Worm (Caenorhabditis elegans): ENCODE data around the gene itm-2.
A peak's percentile ranks its signal among the peaks of the same experiment; 100 is the strongest.

itm-2 gene

ce11 chrX:5455107-5455506 is 10.1 kb downstream of the itm-2 start:
- TF ChIP-seq unc-62 (GFP tag; optimal IDR thresholded peaks at IDR 0.05 in 1 of 2) (peak in 1 of 2 experiments; percentile 97), unc-62 (tag; optimal IDR thresholded peaks at IDR 0.05) (no peak), madf-5 (GFP tag; IDR thresholded peaks at IDR 0.05) (no peak), F26F4.8 (GFP tag; conservative IDR thresholded peaks at IDR 0.05) (no peak), daf-16 (GFP tag; optimal IDR thresholded peaks at IDR 0.05) (no peak), daf-16 (tag; optimal IDR thresholded peaks at IDR 0.05) (peak; percentile 8), pqm-1 (tag; optimal IDR thresholded peaks at IDR 0.05) (no peak)

- no peak for TF ChIP-seq lin-29 (GFP tag; IDR thresholded peaks at IDR 0.05)
- no peak for TF ChIP-seq pha-4 (GFP tag; IDR thresholded peaks at IDR 0.05)
- no peak for TF ChIP-seq pha-4 (tag; optimal IDR thresholded peaks at IDR 0.05)
- TF ChIP-seq ama-1 (optimal IDR thresholded peaks at IDR 0.05) = no peak
- TF ChIP-seq aha-1 (tag) = peak; percentile 93
- TF ChIP-seq ceh-82 (tag; optimal IDR thresholded peaks at IDR 0.05) = no peak
- TF ChIP-seq gei-8 (GFP tag; optimal IDR thresholded peaks at IDR 0.05) = no peak
- TF ChIP-seq ceh-32 (tag; optimal IDR thresholded peaks at IDR 0.05; ENCODE audit: poor library complexity) = no peak
Measured at ce11 chrX:5457184-5457583, 12.2 kb downstream of the itm-2 start.

- TF ChIP-seq hmg-1.1 (GFP tag; IDR thresholded peaks at IDR 0.05) = no peak
- 0 out of 4 replicates have a peak, but pooled peaks of 1 of the 2 experiments have one; percentile 10 for TF ChIP-seq madf-5 (GFP tag; IDR thresholded peaks at IDR 0.05)
- peak; percentile 81 for TF ChIP-seq aha-1 (tag)
Measured at ce11 chrX:5458043-5458442, 13.1 kb downstream of the itm-2 start.

- peak in 1 of 2 experiments; percentile 45 for TF ChIP-seq unc-62 (GFP tag; optimal IDR thresholded peaks at IDR 0.05 in 1 of 2)
- no peak for TF ChIP-seq unc-62 (tag; optimal IDR thresholded peaks at IDR 0.05)
- peak; percentile 54 for TF ChIP-seq dve-1 (tag; optimal IDR thresholded peaks at IDR 0.05; ENCODE audit: insufficient read depth)
- TF ChIP-seq hlh-11 (tag; optimal IDR thresholded peaks at IDR 0.05) = peak; percentile 2
- TF ChIP-seq nhr-28 (tag; optimal IDR thresholded peaks at IDR 0.05) = peak; percentile 10
- no peak for TF ChIP-seq daf-16 (GFP tag; optimal IDR thresholded peaks at IDR 0.05)
- TF ChIP-seq daf-16 (tag; optimal IDR thresholded peaks at IDR 0.05) = peak; percentile 30
- no peak for TF ChIP-seq mxl-3 (GFP tag; optimal IDR thresholded peaks at IDR 0.05)
- TF ChIP-seq aha-1 (tag) = peak; percentile 58
- no peak for TF ChIP-seq lin-13 (GFP tag; optimal IDR thresholded peaks at IDR 0.05)
Measured at ce11 chrX:5458750-5459149, 13.8 kb downstream of the itm-2 start.

- TF ChIP-seq ztf-11 (tag; optimal IDR thresholded peaks at IDR 0.05) (no peak), dpl-1 (GFP tag; optimal IDR thresholded peaks at IDR 0.05) (no peak), nhr-111 (GFP tag; optimal IDR thresholded peaks at IDR 0.05) (no peak), nhr-237 (tag; optimal IDR thresholded peaks at IDR 0.05) (no peak), mdl-1 (tag; optimal IDR thresholded peaks at IDR 0.05) (no peak), nhr-6 (tag; optimal IDR thresholded peaks at IDR 0.05) (no peak), pqm-1 (tag; optimal IDR thresholded peaks at IDR 0.05) (no peak), nhr-76 (tag; optimal IDR thresholded peaks at IDR 0.05) (no peak), fkh-10 (GFP tag; optimal IDR thresholded peaks at IDR 0.05) (no peak), Y48G9A.11 (GFP tag; IDR thresholded peaks at IDR 0.05) (no peak), tra-1 (GFP tag; IDR thresholded peaks at IDR 0.05) (no peak), skn-1 (tag; optimal IDR thresholded peaks at IDR 0.05) (no peak), dmd-8 (GFP tag; IDR thresholded peaks at IDR 0.05) (no peak), Y105C5A.15 (GFP tag; IDR thresholded peaks at IDR 0.05) (no peak), F26F4.8 (GFP tag; conservative IDR thresholded peaks at IDR 0.05) (no peak), lin-38 (GFP tag; IDR thresholded peaks at IDR 0.05) (no peak), mep-1 (tag; optimal IDR thresholded peaks at IDR 0.05) (no peak)
Measured at ce11 chrX:5460930-5461329, 16.0 kb downstream of the itm-2 start, which contains the start of gene ddr-1. TSS of gene ddr-1 (plus strand) at chrX:5461230.

Data from whole organism, L4 larva.